Fruit fly (Drosophila melanogaster) whole organism, embryonic: ENCODE results near the gene Duba.
A peak's percentile ranks its signal among the peaks of the same experiment; 100 is the strongest.

ENCODE experiments used
- BEAF-32 ChIP-seq: fragments of 200-800 bp; sonication (Bioruptor generic); optimal IDR thresholded peaks from 3 replicates; lab custom pipeline; 2017; ENCODE audit warnings: missing biosample characterization, missing genetic modification characterization, mild to moderate bottlenecking, moderate library complexity, missing genetic modification reagents
- CG10274 ChIP-seq: fragments of 200-800 bp; sonication (Bioruptor generic); optimal IDR thresholded peaks from 3 replicates; lab custom pipeline; 2017; ENCODE audit warnings: missing biosample characterization, mild to moderate bottlenecking, missing genetic modification characterization
- CG10321 ChIP-seq: fragments of 200-800 bp; sonication (Bioruptor generic); IDR thresholded peaks from 2 replicates; pipeline ENCODE4 v1.3.6; 2022; ENCODE audit warnings: missing biosample characterization, missing genetic modification characterization
- CG10959 ChIP-seq: fragments of 200-800 bp; sonication (Bioruptor generic); IDR thresholded peaks from 2 replicates; pipeline ENCODE4 v1.3.6; 2022; ENCODE audit warnings: missing biosample characterization, missing genetic modification characterization
- CG11247 ChIP-seq: fragments of 200-800 bp; sonication (Bioruptor generic); IDR thresholded peaks from 2 replicates; pipeline ENCODE4 v1.3.6; 2022; ENCODE audit warnings: missing biosample characterization, missing genetic modification characterization
- CG11560 ChIP-seq: fragments of 200-800 bp; sonication (Bioruptor generic); IDR thresholded peaks from 3 replicates; pipeline ENCODE4 v1.3.6; 2022; ENCODE audit warnings: missing biosample characterization, missing genetic modification characterization
- CG12155 ChIP-seq: fragments of 200-800 bp; sonication (Bioruptor generic); optimal IDR thresholded peaks from 3 replicates; lab custom pipeline; 2016; ENCODE audit warnings: missing biosample characterization, missing genetic modification characterization
- CG12769 ChIP-seq: fragments of 200-800 bp; sonication (Bioruptor generic); optimal IDR thresholded peaks from 2 replicates; lab custom pipeline; 2019; ENCODE audit warnings: missing biosample characterization, mild to moderate bottlenecking, missing genetic modification characterization, moderate library complexity
- CG13624 ChIP-seq: fragments of 200-800 bp; sonication (Bioruptor generic); optimal IDR thresholded peaks from 2 replicates; lab custom pipeline; 2016; ENCODE audit warnings: missing biosample characterization, missing genetic modification characterization
- CG13894 ChIP-seq: fragments of 200-800 bp; sonication (Bioruptor generic); optimal IDR thresholded peaks from 3 replicates; lab custom pipeline; 2018; ENCODE audit warnings: missing biosample characterization, mild to moderate bottlenecking, missing genetic modification characterization, moderate library complexity
- CG14050 ChIP-seq: fragments of 200-800 bp; sonication (Bioruptor generic); IDR thresholded peaks from 3 replicates; pipeline ENCODE4 v1.3.6; 2022; ENCODE audit warnings: missing biosample characterization, missing genetic modification characterization
- CG15073 ChIP-seq: fragments of 200-800 bp; sonication (Bioruptor generic); optimal IDR thresholded peaks from 2 replicates; lab custom pipeline; 2016; ENCODE audit warnings: missing biosample characterization, missing genetic modification characterization
- CG1529 ChIP-seq: fragments of 200-800 bp; sonication (Bioruptor generic); optimal IDR thresholded peaks from 3 replicates; lab custom pipeline; 2018; ENCODE audit warnings: missing biosample characterization, missing genetic modification characterization
- CG15601 ChIP-seq: fragments of 200-800 bp; sonication (Bioruptor generic); optimal IDR thresholded peaks from 3 replicates; lab custom pipeline; 2019; ENCODE audit warnings: missing biosample characterization, mild to moderate bottlenecking, missing genetic modification characterization, moderate library complexity
- CG1603 ChIP-seq: fragments of 200-800 bp; sonication (Bioruptor generic); optimal IDR thresholded peaks from 2 replicates; lab custom pipeline; 2019; ENCODE audit warnings: missing biosample characterization, mild to moderate bottlenecking, missing genetic modification characterization, moderate library complexity
- CG16813 ChIP-seq: fragments of 200-800 bp; sonication (Bioruptor generic); IDR thresholded peaks from 3 replicates; pipeline ENCODE4 v1.3.6; 2022; ENCODE audit warnings: missing biosample characterization, missing genetic modification characterization; ENCODE audit not compliant: partially characterized antibody
- CG16815 ChIP-seq: fragments of 200-800 bp; sonication (Bioruptor generic); optimal IDR thresholded peaks from 3 replicates; lab custom pipeline; 2017; ENCODE audit warnings: missing biosample characterization, mild to moderate bottlenecking, missing genetic modification characterization
- CG2120 ChIP-seq: fragments of 200-800 bp; sonication (Bioruptor generic); optimal IDR thresholded peaks from 3 replicates; lab custom pipeline; 2016; ENCODE audit warnings: missing biosample characterization, missing genetic modification characterization
- CG31441 ChIP-seq: fragments of 200-800 bp; sonication (Bioruptor generic); IDR thresholded peaks from 2 replicates; pipeline ENCODE4 v1.3.6; 2022; ENCODE audit warnings: missing biosample characterization, missing genetic modification characterization
- CG7372 ChIP-seq: fragments of 200-800 bp; sonication (Bioruptor generic); IDR thresholded peaks from 2 replicates; pipeline ENCODE4 v1.3.6; 2022; ENCODE audit warnings: missing biosample characterization, missing genetic modification characterization
- CG8359 ChIP-seq: fragments of 200-800 bp; sonication (Bioruptor generic); optimal IDR thresholded peaks from 2 replicates; lab custom pipeline; 2017; ENCODE audit warnings: missing biosample characterization, mild to moderate bottlenecking, missing genetic modification characterization, borderline replicate concordance
- CG9797 ChIP-seq: fragments of 200-800 bp; sonication (Bioruptor generic); optimal IDR thresholded peaks from 3 replicates; lab custom pipeline; 2018; ENCODE audit warnings: missing biosample characterization, mild to moderate bottlenecking, missing genetic modification characterization
- CG9932 ChIP-seq: fragments of 200-800 bp; sonication (Bioruptor generic); IDR thresholded peaks from 2 replicates; pipeline ENCODE4 v1.3.6; 2022; ENCODE audit warnings: missing biosample characterization, missing genetic modification characterization
- CTCF ChIP-seq: fragments of 200-800 bp; sonication (Bioruptor generic); optimal IDR thresholded peaks from 2 replicates; lab custom pipeline; 2017; ENCODE audit warnings: missing biosample characterization, mild to moderate bottlenecking, missing genetic modification characterization, moderate library complexity
- D ChIP-seq, 2 experiments: fragments of 200-800 bp in 1 of 2; fragments of >200 bp in 1 of 2; sonication (Bioruptor generic) in 1 of 2; optimal IDR thresholded peaks; 2 replicates in 1 of 2; 3 replicates in 1 of 2; lab custom pipeline; 2017; ENCODE audit warnings: mild to moderate bottlenecking in 1 of 2, missing biosample characterization in 1 of 2, missing genetic modification characterization in 1 of 2, missing genetic modification reagents in 1 of 2
- E2f1 ChIP-seq: fragments of 200-800 bp; sonication (Bioruptor generic); IDR thresholded peaks from 2 replicates; pipeline ENCODE4 v1.3.6; 2022; ENCODE audit warnings: missing biosample characterization, missing genetic modification characterization
- Eip74EF ChIP-seq, 2 experiments: fragments of 200-800 bp in 1 of 2; fragments of >200 bp in 1 of 2; sonication (Bioruptor generic) in 1 of 2; optimal IDR thresholded peaks; 2 replicates each; lab custom pipeline; 2017 to 2019; ENCODE audit warnings: missing biosample characterization in 2 of 2, missing genetic modification characterization in 2 of 2, mild to moderate bottlenecking in 1 of 2, moderate library complexity in 1 of 2
- Ets97D ChIP-seq: fragments of 200-800 bp; sonication (Bioruptor generic); optimal IDR thresholded peaks from 3 replicates; lab custom pipeline; 2016; ENCODE audit warnings: missing biosample characterization, missing genetic modification characterization
- HHEX ChIP-seq: fragments of 200-800 bp; sonication (Bioruptor generic); optimal IDR thresholded peaks from 3 replicates; lab custom pipeline; 2017; ENCODE audit warnings: missing biosample characterization, mild to moderate bottlenecking, missing genetic modification characterization, missing genetic modification reagents
- Hr3 ChIP-seq: fragments of 200-800 bp; sonication (Bioruptor generic); optimal IDR thresholded peaks from 3 replicates; lab custom pipeline; 2016; ENCODE audit warnings: missing biosample characterization, missing genetic modification characterization
- MBD-R2 ChIP-seq: fragments of 200-800 bp; sonication (Bioruptor generic); IDR thresholded peaks from 2 replicates; pipeline ENCODE4 v1.3.6; 2022; ENCODE audit warnings: missing biosample characterization, missing genetic modification characterization
- NfI ChIP-seq: fragments of 200-800 bp; sonication (Bioruptor generic); optimal IDR thresholded peaks from 3 replicates; lab custom pipeline; 2018; ENCODE audit warnings: missing biosample characterization, mild to moderate bottlenecking, missing genetic modification characterization, moderate library complexity
- Sin3A ChIP-seq: fragments of >200 bp; optimal IDR thresholded peaks from 2 replicates; lab custom pipeline; 2018
- Spps ChIP-seq: fragments of 200-800 bp; sonication (Bioruptor generic); optimal IDR thresholded peaks from 2 replicates; lab custom pipeline; 2018; ENCODE audit warnings: missing biosample characterization, mild to moderate bottlenecking, missing genetic modification characterization
- Taf1 ChIP-seq: fragments of 200-800 bp; sonication (Bioruptor generic); IDR thresholded peaks from 2 replicates; pipeline ENCODE4 v1.3.6; 2022; ENCODE audit warnings: missing biosample characterization, missing genetic modification characterization
- Vsx1 ChIP-seq: fragments of 200-800 bp; sonication (Bioruptor generic); optimal IDR thresholded peaks from 2 replicates; lab custom pipeline; 2017; ENCODE audit warnings: missing biosample characterization, mild to moderate bottlenecking, missing genetic modification characterization, missing genetic modification reagents
- ac ChIP-seq: fragments of 200-800 bp; sonication (Bioruptor generic); optimal IDR thresholded peaks from 3 replicates; lab custom pipeline; 2017; ENCODE audit warnings: missing biosample characterization, mild to moderate bottlenecking, missing genetic modification characterization
- amos ChIP-seq: fragments of 200-800 bp; sonication (Bioruptor generic); IDR thresholded peaks from 2 replicates; pipeline ENCODE4 v1.3.6; 2022; ENCODE audit warnings: missing biosample characterization, missing genetic modification characterization; ENCODE audit not compliant: partially characterized antibody
- ara ChIP-seq: fragments of 200-800 bp; sonication (Bioruptor generic); IDR thresholded peaks from 2 replicates; pipeline ENCODE4 v1.3.6; 2022; ENCODE audit warnings: missing biosample characterization, missing genetic modification characterization
- bcd ChIP-seq: fragments of 200-800 bp; sonication (Bioruptor generic); optimal IDR thresholded peaks from 2 replicates; lab custom pipeline; 2017; ENCODE audit warnings: missing biosample characterization, mild to moderate bottlenecking, missing genetic modification characterization
- cg ChIP-seq: fragments of 200-800 bp; sonication (Bioruptor generic); optimal IDR thresholded peaks from 3 replicates; lab custom pipeline; 2019; ENCODE audit warnings: missing biosample characterization, mild to moderate bottlenecking, missing genetic modification characterization, moderate library complexity
- crol ChIP-seq: fragments of 200-800 bp; sonication (Bioruptor generic); IDR thresholded peaks from 2 replicates; pipeline ENCODE4 v1.3.6; 2022; ENCODE audit warnings: missing biosample characterization, missing genetic modification characterization
- fd96Cb ChIP-seq: fragments of 200-800 bp; sonication (Bioruptor generic); optimal IDR thresholded peaks from 2 replicates; lab custom pipeline; 2018; ENCODE audit warnings: missing biosample characterization, mild to moderate bottlenecking, missing genetic modification characterization, moderate library complexity
- jumu ChIP-seq: fragments of 200-800 bp; sonication (Bioruptor generic); optimal IDR thresholded peaks from 3 replicates; lab custom pipeline; 2016; ENCODE audit warnings: missing biosample characterization, missing genetic modification characterization
- oc ChIP-seq: fragments of 200-800 bp; sonication (Bioruptor generic); optimal IDR thresholded peaks from 2 replicates; lab custom pipeline; 2018; ENCODE audit warnings: missing biosample characterization, mild to moderate bottlenecking, missing genetic modification characterization, moderate library complexity
- sob ChIP-seq: fragments of 200-800 bp; sonication (Bioruptor generic); IDR thresholded peaks from 2 replicates; pipeline ENCODE4 v1.3.6; 2022; ENCODE audit warnings: missing biosample characterization, missing genetic modification characterization
- stwl ChIP-seq: fragments of 200-800 bp; sonication (Bioruptor generic); optimal IDR thresholded peaks from 3 replicates; lab custom pipeline; 2018; ENCODE audit warnings: missing biosample characterization, mild to moderate bottlenecking, missing genetic modification characterization, moderate library complexity
- tna ChIP-seq: fragments of 200-800 bp; sonication (Bioruptor generic); IDR thresholded peaks from 2 replicates; pipeline ENCODE4 v1.3.6; 2022; ENCODE audit warnings: missing biosample characterization, missing genetic modification characterization; ENCODE audit not compliant: partially characterized antibody
- zf30C ChIP-seq: fragments of 200-800 bp; sonication (Bioruptor generic); optimal IDR thresholded peaks from 3 replicates; lab custom pipeline; 2018; ENCODE audit warnings: missing biosample characterization, mild to moderate bottlenecking, missing genetic modification characterization

Duba gene

DNA sequence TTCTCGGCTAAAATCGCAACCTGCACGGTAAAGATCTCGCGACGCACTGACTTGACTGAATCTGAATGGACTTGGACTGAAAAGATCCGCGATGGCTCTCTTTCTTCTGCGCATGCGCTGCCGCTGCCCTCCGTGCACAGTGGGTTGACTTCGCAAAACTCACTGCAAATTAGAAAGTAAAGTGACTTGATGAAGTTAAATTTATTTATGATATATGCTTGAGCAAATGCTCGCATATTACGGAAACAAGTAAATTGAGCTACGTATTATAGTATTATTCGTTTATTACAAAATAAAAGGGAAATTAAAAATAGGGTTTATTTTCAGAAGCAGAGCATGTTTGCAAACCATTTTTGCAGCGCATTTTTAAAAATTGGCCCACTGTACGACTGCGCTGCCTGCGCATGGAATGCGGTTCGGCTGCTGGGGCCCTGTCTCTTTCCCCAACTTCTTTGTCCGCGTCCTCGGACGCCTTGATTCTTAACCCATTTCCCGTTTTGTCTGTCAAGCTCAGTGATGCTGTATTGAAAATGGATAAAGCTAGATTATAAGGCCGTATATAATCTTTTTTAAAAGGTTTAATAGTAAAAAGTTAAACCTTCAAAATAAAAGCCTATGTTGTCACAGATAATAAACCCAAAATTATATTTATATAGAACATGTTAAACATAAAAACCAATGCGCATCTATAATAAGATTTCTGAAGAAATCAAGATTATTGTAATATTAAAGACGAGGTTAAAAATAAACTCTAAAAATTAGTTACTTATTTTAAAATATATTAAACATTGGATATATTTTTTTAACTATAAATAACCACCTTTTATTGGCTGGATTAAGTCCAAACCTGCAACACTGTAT is 21.3 kb downstream of the Duba start, which contains the start of gene rt (continued):
- TF ChIP-seq HHEX: peak; percentile 37
- TF ChIP-seq BEAF-32 (GFP tag; lab: Kevin White, UChicago): no peak
- TF ChIP-seq CG16813 (GFP tag; lab: Robert Waterston, UW): no peak
- no peak for TF ChIP-seq CG11247
- no peak; the same call in 1 of the 2 replicates for TF ChIP-seq sob
- peak; percentile 3 for TF ChIP-seq CG10274 (GFP tag; lab: Kevin White, UChicago)
- TF ChIP-seq Spps: peak; percentile 44
- TF ChIP-seq Hr3 (GFP tag; lab: Kevin White, UChicago): no peak
- no peak for TF ChIP-seq cg (GFP tag; lab: Kevin White, UChicago)
- peak; percentile 60 for TF ChIP-seq fd96Cb (tag; lab: Kevin White, UChicago)
- TF ChIP-seq CG9797 (GFP tag; lab: Kevin White, UChicago): no peak
- TF ChIP-seq MBD-R2 (GFP tag; lab: Robert Waterston, UW): no peak
- no peak for TF ChIP-seq ac
- no peak for TF ChIP-seq oc (tag; lab: Kevin White, UChicago)
- TF ChIP-seq bcd (GFP tag; lab: Kevin White, UChicago): peak; percentile 24
- TF ChIP-seq NfI (GFP tag; lab: Kevin White, UChicago): peak; percentile 32
- TF ChIP-seq crol (GFP tag; lab: Robert Waterston, UW): no peak
- no peak for TF ChIP-seq Taf1 (GFP tag; lab: Robert Waterston, UW)
- no peak for TF ChIP-seq CG12769 (tag; lab: Kevin White, UChicago)
- TF ChIP-seq CG13894 (tag; lab: Kevin White, UChicago): no peak
- no peak for TF ChIP-seq CTCF (GFP tag; lab: Kevin White, UChicago)
- peak; percentile 37 for TF ChIP-seq CG8359
- TF ChIP-seq Eip74EF (GFP tag; optimal IDR thresholded peaks at IDR 0.05; lab: Kevin White, UChicago): peak in 1 of 2 experiments; percentile 11
- TF ChIP-seq ara (GFP tag; lab: Robert Waterston, UW): peak; percentile 68
- no peak for TF ChIP-seq CG7372 (GFP tag; lab: Robert Waterston, UW)
- TF ChIP-seq CG12155: peak; percentile 9
- no peak for TF ChIP-seq CG10321
- TF ChIP-seq CG14050 (GFP tag; lab: Robert Waterston, UW): no peak
- TF ChIP-seq jumu (GFP tag; lab: Kevin White, UChicago): no peak
- TF ChIP-seq CG10959 (GFP tag; lab: Robert Waterston, UW): 0 out of 2 replicates have a peak, but pooled peaks have one; percentile 33
- no peak for TF ChIP-seq CG9932 (GFP tag; lab: Robert Waterston, UW)
- TF ChIP-seq CG31441 (GFP tag; lab: Robert Waterston, UW): peak; percentile 59
- TF ChIP-seq amos (GFP tag; lab: Robert Waterston, UW): no peak
- no peak for TF ChIP-seq Sin3A (lab: Kevin White, UChicago)
- peak; percentile 53 for TF ChIP-seq CG15601 (tag; lab: Kevin White, UChicago)
- TF ChIP-seq CG16815 (GFP tag; lab: Kevin White, UChicago): peak; percentile 56
- no peak for TF ChIP-seq CG15073 (GFP tag; lab: Kevin White, UChicago)
- no peak for TF ChIP-seq CG2120 (GFP tag; lab: Kevin White, UChicago)
- TF ChIP-seq Ets97D (GFP tag; lab: Kevin White, UChicago): no peak
- peak; percentile 26 for TF ChIP-seq CG13624
- peak; percentile 58 for TF ChIP-seq CG1603
- TF ChIP-seq E2f1 (GFP tag; lab: Robert Waterston, UW): 0 out of 2 replicates have a peak, but pooled peaks have one; percentile 51
- no peak for TF ChIP-seq tna (GFP tag; lab: Robert Waterston, UW)
- TF ChIP-seq CG1529 (GFP tag; lab: Kevin White, UChicago): peak; percentile 56
- no peak for TF ChIP-seq Vsx1 (GFP tag; lab: Kevin White, UChicago)
- TF ChIP-seq stwl: peak; percentile 31
- TF ChIP-seq D (optimal IDR thresholded peaks at IDR 0.05; lab: Kevin White, UChicago): no peak
- peak; percentile 57 for TF ChIP-seq D (GFP tag; optimal IDR thresholded peaks at IDR 0.05; lab: Kevin White, UChicago)
- TF ChIP-seq CG11560 (tag; lab: Robert Waterston, UW): no peak
- TF ChIP-seq zf30C: no peak
